Fruit fly (Drosophila melanogaster) S2 (cell line): ENCODE results near the gene CG17777.

Experiments used
- CG8478 ChIP-seq: fragments of >200 bp; optimal IDR thresholded peaks from 2 replicates; lab custom pipeline; 2018
- CTCF ChIP-seq, 2 experiments: fragments of >200 bp; optimal IDR thresholded peaks; 2 replicates each; lab custom pipeline; 2018

- no peak for TF ChIP-seq CG8478 (lab: Kevin White, UChicago)
- no peak for TF ChIP-seq CTCF (optimal IDR thresholded peaks at IDR 0.05; lab: Kevin White, UChicago)
Observed at dm6 chrX:2225138-2225537, 38.5 kb downstream of the CG17777 start, which contains the start of gene pcx.
